Fruit fly (Drosophila melanogaster) whole organism, embryonic: Measurements from ENCODE around the gene RpL8.
A peak's percentile ranks its signal among the peaks of the same experiment; 100 is the strongest.

Experiments
- ATbp ChIP-seq: fragments of 200-800 bp; sonication (Bioruptor generic); optimal IDR thresholded peaks from 2 replicates; lab custom pipeline; 2017; ENCODE audit warnings: missing biosample characterization, mild to moderate bottlenecking, missing genetic modification characterization, missing genetic modification reagents
- Abd-B ChIP-seq: fragments of 200-800 bp; sonication (Bioruptor generic); optimal IDR thresholded peaks from 2 replicates; lab custom pipeline; 2018; ENCODE audit warnings: missing biosample characterization, mild to moderate bottlenecking, missing genetic modification characterization, moderate library complexity
- Blimp-1 ChIP-seq: fragments of 200-800 bp; sonication (Bioruptor generic); optimal IDR thresholded peaks from 3 replicates; lab custom pipeline; 2018; ENCODE audit warnings: missing biosample characterization, missing genetic modification characterization, mild to moderate bottlenecking, moderate library complexity, missing genetic modification reagents
- BtbVII ChIP-seq: fragments of 200-800 bp; sonication (Bioruptor generic); optimal IDR thresholded peaks from 3 replicates; lab custom pipeline; 2017; ENCODE audit warnings: missing biosample characterization, mild to moderate bottlenecking, missing genetic modification characterization
- CG10267 ChIP-seq: fragments of 200-800 bp; sonication (Bioruptor generic); optimal IDR thresholded peaks from 2 replicates; lab custom pipeline; 2018; ENCODE audit warnings: missing biosample characterization, mild to moderate bottlenecking, missing genetic modification characterization, moderate library complexity
- CG10321 ChIP-seq: fragments of 200-800 bp; sonication (Bioruptor generic); IDR thresholded peaks from 2 replicates; pipeline ENCODE4 v1.3.6; 2022; ENCODE audit warnings: missing biosample characterization, missing genetic modification characterization
- CG13424 ChIP-seq: fragments of 200-800 bp; sonication (Bioruptor generic); optimal IDR thresholded peaks from 2 replicates; lab custom pipeline; 2019; ENCODE audit warnings: missing biosample characterization, mild to moderate bottlenecking, missing genetic modification characterization, moderate library complexity
- CG14441 ChIP-seq: fragments of 200-800 bp; sonication (Bioruptor generic); IDR thresholded peaks from 2 replicates; pipeline ENCODE4 v1.3.6; 2022; ENCODE audit warnings: missing biosample characterization, missing genetic modification characterization
- CG17186 ChIP-seq: fragments of 200-800 bp; sonication (Bioruptor generic); optimal IDR thresholded peaks from 3 replicates; lab custom pipeline; 2017; ENCODE audit warnings: missing biosample characterization, missing genetic modification reagents, missing genetic modification characterization
- CG18619 ChIP-seq: fragments of 200-800 bp; sonication (Bioruptor generic); optimal IDR thresholded peaks from 3 replicates; lab custom pipeline; 2017; ENCODE audit warnings: missing biosample characterization, mild to moderate bottlenecking, missing genetic modification characterization
- CG2120 ChIP-seq: fragments of 200-800 bp; sonication (Bioruptor generic); optimal IDR thresholded peaks from 3 replicates; lab custom pipeline; 2016; ENCODE audit warnings: missing biosample characterization, missing genetic modification characterization
- CG2199 ChIP-seq: fragments of 200-800 bp; sonication (Bioruptor generic); IDR thresholded peaks from 3 replicates; pipeline ENCODE4 v1.3.6; 2022; ENCODE audit warnings: missing biosample characterization, missing genetic modification characterization
- CG3995 ChIP-seq: fragments of 200-800 bp; sonication (Bioruptor generic); optimal IDR thresholded peaks from 3 replicates; lab custom pipeline; 2016; ENCODE audit warnings: missing biosample characterization, missing genetic modification characterization
- CG42726 ChIP-seq: fragments of 200-800 bp; sonication (Bioruptor generic); IDR thresholded peaks from 2 replicates; pipeline ENCODE4 v1.3.6; 2022; ENCODE audit warnings: missing biosample characterization, missing genetic modification characterization; ENCODE audit not compliant: partially characterized antibody
- CG5180 ChIP-seq: fragments of 200-800 bp; sonication (Bioruptor generic); optimal IDR thresholded peaks from 3 replicates; lab custom pipeline; 2017; ENCODE audit warnings: missing biosample characterization, missing genetic modification characterization, mild to moderate bottlenecking, moderate library complexity, missing genetic modification reagents
- CG6175 ChIP-seq: fragments of 200-800 bp; sonication (Bioruptor generic); IDR thresholded peaks from 3 replicates; pipeline ENCODE4 v1.3.6; 2022; ENCODE audit warnings: missing biosample characterization, missing genetic modification characterization
- CG6254 ChIP-seq: fragments of 200-800 bp; sonication (Bioruptor generic); optimal IDR thresholded peaks from 3 replicates; lab custom pipeline; 2017; ENCODE audit warnings: mild to moderate bottlenecking, missing biosample characterization, missing genetic modification reagents, missing genetic modification characterization
- CG6791 ChIP-seq: fragments of 200-800 bp; sonication (Bioruptor generic); IDR thresholded peaks from 3 replicates; pipeline ENCODE4 v1.3.6; 2022; ENCODE audit warnings: missing biosample characterization, missing genetic modification characterization; ENCODE audit not compliant: partially characterized antibody
- CG7556 ChIP-seq: fragments of 200-800 bp; sonication (Bioruptor generic); optimal IDR thresholded peaks from 2 replicates; lab custom pipeline; 2017; ENCODE audit warnings: missing biosample characterization, mild to moderate bottlenecking, missing genetic modification characterization
- CG7963 ChIP-seq: fragments of 200-800 bp; sonication (Bioruptor generic); IDR thresholded peaks from 3 replicates; pipeline ENCODE4 v1.3.6; 2022; ENCODE audit warnings: missing biosample characterization, missing genetic modification characterization; ENCODE audit not compliant: partially characterized antibody
- CG8089 ChIP-seq: fragments of 200-800 bp; sonication (Bioruptor generic); optimal IDR thresholded peaks from 3 replicates; lab custom pipeline; 2016; ENCODE audit warnings: missing biosample characterization, missing genetic modification characterization
- CG8388 ChIP-seq: fragments of 200-800 bp; sonication (Bioruptor generic); optimal IDR thresholded peaks from 2 replicates; lab custom pipeline; 2019; ENCODE audit warnings: missing biosample characterization, mild to moderate bottlenecking, missing genetic modification characterization, moderate library complexity
- CoRest ChIP-seq: fragments of 200-800 bp; sonication (Bioruptor generic); optimal IDR thresholded peaks from 3 replicates; lab custom pipeline; 2018; ENCODE audit warnings: missing biosample characterization, mild to moderate bottlenecking, missing genetic modification characterization, moderate library complexity
- ERR ChIP-seq: fragments of 200-800 bp; sonication (Bioruptor generic); optimal IDR thresholded peaks from 2 replicates; lab custom pipeline; 2016; ENCODE audit warnings: missing biosample characterization, missing genetic modification characterization
- Hmr ChIP-seq: fragments of 200-800 bp; sonication (Bioruptor generic); optimal IDR thresholded peaks from 3 replicates; lab custom pipeline; 2017; ENCODE audit warnings: mild to moderate bottlenecking, missing biosample characterization, missing genetic modification reagents, missing genetic modification characterization
- NK7.1 ChIP-seq: fragments of 200-800 bp; sonication (Bioruptor generic); optimal IDR thresholded peaks from 3 replicates; lab custom pipeline; 2016; ENCODE audit warnings: missing biosample characterization, missing genetic modification characterization
- Side ChIP-seq: fragments of 200-800 bp; sonication (Bioruptor generic); optimal IDR thresholded peaks from 2 replicates; lab custom pipeline; 2016; ENCODE audit warnings: missing biosample characterization, missing genetic modification characterization
- Sin3A ChIP-seq: fragments of >200 bp; optimal IDR thresholded peaks from 2 replicates; lab custom pipeline; 2018
- Six4 ChIP-seq: fragments of 200-800 bp; sonication (Bioruptor generic); optimal IDR thresholded peaks from 2 replicates; lab custom pipeline; 2016; ENCODE audit warnings: missing biosample characterization, missing genetic modification characterization
- Tbp ChIP-seq: fragments of >200 bp; optimal IDR thresholded peaks from 2 replicates; lab custom pipeline; 2018; ENCODE audit warnings: missing biosample characterization, missing genetic modification characterization
- ap ChIP-seq: fragments of 200-800 bp; sonication (Bioruptor generic); IDR thresholded peaks from 2 replicates; pipeline ENCODE4 v1.3.6; 2022; ENCODE audit warnings: missing biosample characterization, missing genetic modification characterization
- corto ChIP-seq: fragments of 200-800 bp; sonication (Bioruptor generic); optimal IDR thresholded peaks from 2 replicates; lab custom pipeline; 2016; ENCODE audit warnings: missing biosample characterization, mild to moderate bottlenecking, missing genetic modification characterization, moderate library complexity
- cwo ChIP-seq: fragments of 200-800 bp; sonication (Bioruptor generic); optimal IDR thresholded peaks from 3 replicates; lab custom pipeline; 2017; ENCODE audit warnings: missing biosample characterization, missing genetic modification characterization, mild to moderate bottlenecking, moderate library complexity, missing genetic modification reagents
- danr ChIP-seq: fragments of 200-800 bp; sonication (Bioruptor generic); IDR thresholded peaks from 2 replicates; pipeline ENCODE4 v1.3.6; 2022; ENCODE audit warnings: missing biosample characterization, missing genetic modification characterization
- grn ChIP-seq: fragments of 200-800 bp; sonication (Bioruptor generic); optimal IDR thresholded peaks from 3 replicates; lab custom pipeline; 2017; ENCODE audit warnings: missing biosample characterization, missing genetic modification characterization
- gt ChIP-seq: fragments of 200-800 bp; sonication (Bioruptor generic); IDR thresholded peaks from 2 replicates; pipeline ENCODE4 v1.3.6; 2022; ENCODE audit warnings: missing biosample characterization, missing genetic modification characterization
- insv ChIP-seq, 2 experiments: fragments of 200-800 bp; sonication (Bioruptor generic); optimal IDR thresholded peaks; 3 replicates each; lab custom pipeline; 2016 to 2018; ENCODE audit warnings: missing biosample characterization in 2 of 2, missing genetic modification characterization in 2 of 2
- klu ChIP-seq: fragments of 200-800 bp; sonication (Bioruptor generic); IDR thresholded peaks from 2 replicates; pipeline ENCODE4 v1.3.6; 2022; ENCODE audit warnings: missing biosample characterization, missing genetic modification characterization
- mam ChIP-seq: fragments of 200-800 bp; sonication (Bioruptor generic); optimal IDR thresholded peaks from 3 replicates; lab custom pipeline; 2016; ENCODE audit warnings: missing biosample characterization, missing genetic modification characterization
- tin ChIP-seq: fragments of 200-800 bp; sonication (Bioruptor generic); optimal IDR thresholded peaks from 3 replicates; lab custom pipeline; 2016; ENCODE audit warnings: missing biosample characterization, missing genetic modification characterization
- tio ChIP-seq: fragments of 200-800 bp; sonication (Bioruptor generic); optimal IDR thresholded peaks from 2 replicates; lab custom pipeline; 2017; ENCODE audit warnings: missing biosample characterization, missing genetic modification characterization, inconsistent platforms
- vfl ChIP-seq: fragments of 200-800 bp; sonication (Bioruptor generic); optimal IDR thresholded peaks from 2 replicates; lab custom pipeline; 2016; ENCODE audit warnings: missing biosample characterization, missing genetic modification characterization
- wdn ChIP-seq: fragments of 200-800 bp; sonication (Bioruptor generic); IDR thresholded peaks from 2 replicates; pipeline ENCODE4 v1.3.6; 2022; ENCODE audit warnings: missing biosample characterization, missing genetic modification characterization
- zf30C ChIP-seq: fragments of 200-800 bp; sonication (Bioruptor generic); optimal IDR thresholded peaks from 3 replicates; lab custom pipeline; 2018; ENCODE audit warnings: missing biosample characterization, mild to moderate bottlenecking, missing genetic modification characterization
- zfh1 ChIP-seq: fragments of 200-800 bp; sonication (Bioruptor generic); IDR thresholded peaks from 3 replicates; pipeline ENCODE4 v1.3.6; 2022; ENCODE audit warnings: missing biosample characterization, missing genetic modification characterization

The RpL8 gene

DNA sequence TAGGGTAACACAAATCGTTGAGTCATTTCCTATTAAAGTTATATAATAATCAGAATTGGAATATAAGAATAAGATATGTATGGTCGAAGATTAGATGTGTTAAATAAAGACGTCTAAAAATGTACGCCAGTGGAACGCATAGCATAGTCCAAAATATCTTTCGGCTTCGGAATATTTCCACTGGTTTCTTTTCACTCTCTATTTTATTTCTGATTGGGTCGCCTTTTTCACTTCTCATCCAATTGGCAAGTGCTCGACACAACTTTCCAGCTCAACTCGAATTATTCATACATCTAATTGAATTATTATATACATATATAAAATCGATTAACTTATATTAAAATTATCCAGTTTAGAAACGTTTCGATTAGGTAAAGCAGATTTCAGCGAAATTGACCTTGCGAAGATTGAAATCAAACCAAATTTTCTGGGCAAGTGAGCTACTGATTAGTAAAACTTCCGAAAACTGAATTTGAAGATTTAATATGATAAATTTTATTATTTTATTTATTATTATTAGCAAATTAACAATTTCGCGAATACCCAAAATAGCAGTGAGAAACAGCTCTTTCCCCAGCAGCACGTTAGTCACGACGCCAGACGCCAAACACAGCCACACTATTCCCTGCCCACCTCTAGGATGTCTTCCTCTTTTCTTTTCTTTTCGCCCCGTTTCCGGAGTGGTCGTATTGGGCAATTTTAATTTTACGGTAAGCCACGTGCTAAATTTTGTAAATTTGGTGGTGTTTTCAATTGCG, at the start of gene RpL8 (continued):
- peak; percentile 0 for TF ChIP-seq corto (GFP tag; lab: Kevin White, UChicago)
- peak; percentile 85 for TF ChIP-seq CG6254
- TF ChIP-seq CG2199 (GFP tag; lab: Robert Waterston, UW): no peak
- peak; percentile 55 for TF ChIP-seq wdn (GFP tag; lab: Robert Waterston, UW)
- peak; percentile 84 for TF ChIP-seq CG18619 (GFP tag; lab: Kevin White, UChicago)
- peak; percentile 63 for TF ChIP-seq ap
- peak; percentile 66 for TF ChIP-seq CG13424
- TF ChIP-seq CG14441: peak; percentile 78
- peak; percentile 41 for TF ChIP-seq Blimp-1 (GFP tag; lab: Kevin White, UChicago)
- peak; percentile 53 for TF ChIP-seq tio (GFP tag; lab: Kevin White, UChicago)
- peak; percentile 43 for TF ChIP-seq grn (GFP tag; lab: Kevin White, UChicago)
- TF ChIP-seq klu (GFP tag; lab: Robert Waterston, UW): peak; percentile 67
- TF ChIP-seq NK7.1 (GFP tag; lab: Kevin White, UChicago): peak; percentile 85
- peak; percentile 60 for TF ChIP-seq CG2120 (GFP tag; lab: Kevin White, UChicago)
- peak; percentile 86 for TF ChIP-seq ATbp (GFP tag; lab: Kevin White, UChicago)
- peak; percentile 84 for TF ChIP-seq CG8089 (GFP tag; lab: Kevin White, UChicago)
- peak; percentile 62 for TF ChIP-seq CG8388 (GFP tag; lab: Kevin White, UChicago)
- TF ChIP-seq CG7556: peak; percentile 35
- TF ChIP-seq Six4 (GFP tag; lab: Kevin White, UChicago): peak; percentile 49
- TF ChIP-seq CoRest (tag; lab: Kevin White, UChicago): peak; percentile 68
- TF ChIP-seq tin (GFP tag; lab: Kevin White, UChicago): peak; percentile 71
- TF ChIP-seq zfh1 (GFP tag; lab: Robert Waterston, UW): peak; percentile 89
- TF ChIP-seq CG10321 (GFP tag; lab: Robert Waterston, UW): peak; percentile 63
- TF ChIP-seq zf30C: peak; percentile 49
- peak; percentile 29; the same call in 1 of the 2 replicates for TF ChIP-seq gt (GFP tag; lab: Robert Waterston, UW)
- TF ChIP-seq insv (GFP tag; optimal IDR thresholded peaks at IDR 0.05; lab: Kevin White, UChicago): peak in 1 of 2 experiments; percentile 93
- peak; percentile 65 for TF ChIP-seq CG17186
- peak; percentile 68 for TF ChIP-seq CG10267 (tag; lab: Kevin White, UChicago)
- TF ChIP-seq CG5180 (GFP tag; lab: Kevin White, UChicago): peak; percentile 75
- no peak for TF ChIP-seq danr (GFP tag; lab: Robert Waterston, UW)
- TF ChIP-seq CG3995 (GFP tag; lab: Kevin White, UChicago): peak; percentile 72
- peak; percentile 90 for TF ChIP-seq Hmr
- TF ChIP-seq BtbVII (GFP tag; lab: Kevin White, UChicago): peak; percentile 90
- peak; percentile 85 for TF ChIP-seq Side
- peak; percentile 51 for TF ChIP-seq cwo
- TF ChIP-seq Abd-B (GFP tag; lab: Kevin White, UChicago): peak; percentile 77
- TF ChIP-seq CG6175 (GFP tag; lab: Robert Waterston, UW): peak; percentile 67; the same call in 2 of the 3 replicates
- TF ChIP-seq mam (GFP tag; lab: Kevin White, UChicago): peak; percentile 61
- TF ChIP-seq ERR (GFP tag; lab: Kevin White, UChicago): peak; percentile 46
- peak; percentile 37; the same call in 1 of the 3 replicates for TF ChIP-seq CG7963
- peak; percentile 11 for TF ChIP-seq Sin3A
- TF ChIP-seq CG42726: peak; percentile 60
- peak; percentile 57 for TF ChIP-seq vfl (GFP tag; lab: Kevin White, UChicago)
- TF ChIP-seq Tbp: no peak
- TF ChIP-seq CG6791 (GFP tag; lab: Robert Waterston, UW): peak; percentile 70
